Fruit fly (Drosophila melanogaster) whole organism, embryonic: ENCODE measurements around the gene CycC.

ENCODE experiments used
- B-H2 ChIP-seq: fragments of 200-800 bp; sonication (Bioruptor generic); optimal IDR thresholded peaks from 2 replicates; lab custom pipeline; 2018; ENCODE audit warnings: missing biosample characterization, mild to moderate bottlenecking, missing genetic modification characterization
- CG10267 ChIP-seq: fragments of 200-800 bp; sonication (Bioruptor generic); optimal IDR thresholded peaks from 2 replicates; lab custom pipeline; 2018; ENCODE audit warnings: missing biosample characterization, mild to moderate bottlenecking, missing genetic modification characterization, moderate library complexity
- CG11695 ChIP-seq: fragments of 200-800 bp; sonication (Bioruptor generic); IDR thresholded peaks from 3 replicates; pipeline ENCODE4 v1.3.6; 2022; ENCODE audit warnings: missing biosample characterization, missing genetic modification characterization
- CG12219 ChIP-seq: fragments of 200-800 bp; sonication (Bioruptor generic); optimal IDR thresholded peaks from 3 replicates; lab custom pipeline; 2018; ENCODE audit warnings: missing biosample characterization, mild to moderate bottlenecking, missing genetic modification characterization
- CG12744 ChIP-seq: fragments of 200-800 bp; sonication (Bioruptor generic); optimal IDR thresholded peaks from 2 replicates; lab custom pipeline; 2016; ENCODE audit warnings: missing biosample characterization, missing genetic modification characterization
- CG13775 ChIP-seq: fragments of 200-800 bp; sonication (Bioruptor generic); optimal IDR thresholded peaks from 3 replicates; lab custom pipeline; 2017; ENCODE audit warnings: missing biosample characterization, mild to moderate bottlenecking, missing genetic modification characterization
- CG14050 ChIP-seq: fragments of 200-800 bp; sonication (Bioruptor generic); IDR thresholded peaks from 3 replicates; pipeline ENCODE4 v1.3.6; 2022; ENCODE audit warnings: missing biosample characterization, missing genetic modification characterization
- CG16863 ChIP-seq: fragments of 200-800 bp; sonication (Bioruptor generic); optimal IDR thresholded peaks from 3 replicates; lab custom pipeline; 2016; ENCODE audit warnings: missing biosample characterization, missing genetic modification characterization
- CG18011 ChIP-seq: fragments of 200-800 bp; sonication (Bioruptor generic); optimal IDR thresholded peaks from 2 replicates; lab custom pipeline; 2017; ENCODE audit warnings: missing biosample characterization, missing genetic modification characterization, mild to moderate bottlenecking, moderate library complexity, missing genotype
- CG18262 ChIP-seq: fragments of 200-800 bp; optimal IDR thresholded peaks from 3 replicates; lab custom pipeline; 2019; ENCODE audit warnings: missing biosample characterization, mild to moderate bottlenecking, missing genetic modification characterization, moderate library complexity
- CG18476 ChIP-seq: fragments of 200-800 bp; sonication (Bioruptor generic); optimal IDR thresholded peaks from 2 replicates; lab custom pipeline; 2016; ENCODE audit warnings: missing biosample characterization, mild to moderate bottlenecking, missing genetic modification characterization
- CG3281 ChIP-seq: fragments of 200-800 bp; sonication (Bioruptor generic); optimal IDR thresholded peaks from 3 replicates; lab custom pipeline; 2017; ENCODE audit warnings: missing biosample characterization, mild to moderate bottlenecking, missing genetic modification characterization
- CG3838 ChIP-seq: fragments of 200-800 bp; sonication (Bioruptor generic); optimal IDR thresholded peaks from 3 replicates; lab custom pipeline; 2016; ENCODE audit warnings: missing biosample characterization, missing genetic modification characterization
- CG4854 ChIP-seq: fragments of 200-800 bp; sonication (Bioruptor generic); optimal IDR thresholded peaks from 2 replicates; lab custom pipeline; 2016; ENCODE audit warnings: missing biosample characterization, missing genetic modification characterization, inconsistent platforms
- CG6813 ChIP-seq: fragments of 200-800 bp; sonication (Bioruptor generic); optimal IDR thresholded peaks from 2 replicates; lab custom pipeline; 2017; ENCODE audit warnings: missing biosample characterization, missing genetic modification characterization, mild to moderate bottlenecking, moderate library complexity, missing genetic modification reagents
- CG7745 ChIP-seq: fragments of 200-800 bp; sonication (Bioruptor generic); optimal IDR thresholded peaks from 2 replicates; lab custom pipeline; 2018; ENCODE audit warnings: missing biosample characterization, mild to moderate bottlenecking, missing genetic modification characterization, moderate library complexity
- CG9876 ChIP-seq: fragments of 200-800 bp; sonication (Bioruptor generic); optimal IDR thresholded peaks from 2 replicates; lab custom pipeline; 2016; ENCODE audit warnings: missing biosample characterization, missing genetic modification characterization
- Camta ChIP-seq: fragments of 200-800 bp; sonication (Bioruptor generic); optimal IDR thresholded peaks from 2 replicates; lab custom pipeline; 2016; ENCODE audit warnings: missing biosample characterization, missing genetic modification characterization
- E2f2 ChIP-seq: fragments of 200-800 bp; sonication (Bioruptor generic); IDR thresholded peaks from 2 replicates; pipeline ENCODE4 v1.3.6; 2022; ENCODE audit warnings: missing biosample characterization, missing genetic modification characterization
- HLH4C ChIP-seq: fragments of 200-800 bp; sonication (Bioruptor generic); IDR thresholded peaks from 3 replicates; pipeline ENCODE4 v1.3.6; 2022; ENCODE audit warnings: missing biosample characterization, missing genetic modification characterization; ENCODE audit not compliant: partially characterized antibody
- Lpt ChIP-seq: fragments of >200 bp; optimal IDR thresholded peaks from 2 replicates; lab custom pipeline; 2018; ENCODE audit warnings: missing biosample characterization, missing genetic modification characterization
- NC2α ChIP-seq: fragments of 200-800 bp; sonication (Bioruptor generic); optimal IDR thresholded peaks from 2 replicates; lab custom pipeline; 2016; ENCODE audit warnings: missing biosample characterization, missing genetic modification characterization
- Rx ChIP-seq: fragments of 200-800 bp; sonication (Bioruptor generic); IDR thresholded peaks from 2 replicates; pipeline ENCODE4 v1.3.6; 2022; ENCODE audit warnings: missing biosample characterization, missing genetic modification characterization
- Stat92E ChIP-seq, 3 experiments: fragments of >200 bp in 2 of 3; fragments of 200-800 bp in 1 of 3; sonication (Bioruptor generic) in 1 of 3; optimal IDR thresholded peaks; 2 replicates each; lab custom pipeline; 2017 to 2019; ENCODE audit warnings: missing biosample characterization in 3 of 3, missing genetic modification characterization in 3 of 3, mild to moderate bottlenecking in 1 of 3, moderate library complexity in 1 of 3
- Taf1 ChIP-seq: fragments of 200-800 bp; sonication (Bioruptor generic); IDR thresholded peaks from 2 replicates; pipeline ENCODE4 v1.3.6; 2022; ENCODE audit warnings: missing biosample characterization, missing genetic modification characterization
- ac ChIP-seq: fragments of 200-800 bp; sonication (Bioruptor generic); optimal IDR thresholded peaks from 3 replicates; lab custom pipeline; 2017; ENCODE audit warnings: missing biosample characterization, mild to moderate bottlenecking, missing genetic modification characterization
- amos ChIP-seq: fragments of 200-800 bp; sonication (Bioruptor generic); IDR thresholded peaks from 2 replicates; pipeline ENCODE4 v1.3.6; 2022; ENCODE audit warnings: missing biosample characterization, missing genetic modification characterization; ENCODE audit not compliant: partially characterized antibody
- bsh ChIP-seq, 2 experiments: fragments of 200-800 bp; sonication (Bioruptor generic); optimal IDR thresholded peaks; 2 replicates each; lab custom pipeline; 2017 to 2018; ENCODE audit warnings: mild to moderate bottlenecking in 2 of 2, missing biosample characterization in 2 of 2, missing genetic modification characterization in 2 of 2, moderate library complexity in 1 of 2
- btn ChIP-seq: fragments of 200-800 bp; sonication (Bioruptor generic); optimal IDR thresholded peaks from 2 replicates; lab custom pipeline; 2016; ENCODE audit warnings: missing biosample characterization, missing genetic modification characterization
- ci ChIP-seq: fragments of 200-800 bp; sonication (Bioruptor generic); IDR thresholded peaks from 3 replicates; pipeline ENCODE4 v1.3.6; 2022; ENCODE audit warnings: missing biosample characterization, missing genetic modification characterization
- dati ChIP-seq: fragments of 200-800 bp; sonication (Bioruptor generic); IDR thresholded peaks from 2 replicates; pipeline ENCODE4 v1.3.6; 2022; ENCODE audit warnings: missing biosample characterization, missing genetic modification characterization
- ems ChIP-seq: fragments of 200-800 bp; sonication (Bioruptor generic); optimal IDR thresholded peaks from 3 replicates; lab custom pipeline; 2016; ENCODE audit warnings: missing biosample characterization, missing genetic modification characterization
- en ChIP-seq: fragments of 200-800 bp; sonication (Bioruptor generic); optimal IDR thresholded peaks from 2 replicates; lab custom pipeline; 2016; ENCODE audit warnings: missing biosample characterization, missing genetic modification characterization
- exex ChIP-seq: fragments of 200-800 bp; sonication (Bioruptor generic); optimal IDR thresholded peaks from 4 replicates; lab custom pipeline; 2018; ENCODE audit warnings: missing biosample characterization, mild to moderate bottlenecking, missing genetic modification characterization, moderate library complexity
- fd102C ChIP-seq: fragments of 200-800 bp; sonication (Bioruptor generic); optimal IDR thresholded peaks from 2 replicates; lab custom pipeline; 2018; ENCODE audit warnings: missing biosample characterization, mild to moderate bottlenecking, missing genetic modification characterization, moderate library complexity
- gfzf ChIP-seq: fragments of 200-800 bp; sonication (Bioruptor generic); optimal IDR thresholded peaks from 2 replicates; lab custom pipeline; 2016; ENCODE audit warnings: missing biosample characterization, mild to moderate bottlenecking, missing genetic modification characterization, moderate library complexity
- gsb-n ChIP-seq: fragments of 200-800 bp; sonication (Bioruptor generic); optimal IDR thresholded peaks from 3 replicates; lab custom pipeline; 2018; ENCODE audit warnings: missing biosample characterization, mild to moderate bottlenecking, missing genetic modification characterization
- hkb ChIP-seq, 2 experiments: fragments of 200-800 bp in 1 of 2; fragments of >200 bp in 1 of 2; sonication (Bioruptor generic) in 1 of 2; IDR thresholded peaks in 1 of 2; optimal IDR thresholded peaks in 1 of 2; 2 replicates each; pipeline versions ENCODE4 v1.3.6 to Lab custom; 2017 to 2022; ENCODE audit warnings: missing biosample characterization in 1 of 2, missing genetic modification characterization in 1 of 2
- hth ChIP-seq: fragments of >200 bp; optimal IDR thresholded peaks from 2 replicates; lab custom pipeline; 2017; ENCODE audit warnings: inconsistent platforms
- inv ChIP-seq: fragments of 200-800 bp; sonication (Bioruptor generic); IDR thresholded peaks from 2 replicates; pipeline ENCODE4 v1.3.6; 2022; ENCODE audit warnings: missing biosample characterization, missing genetic modification characterization; ENCODE audit not compliant: partially characterized antibody
- mirr ChIP-seq: fragments of 200-800 bp; sonication (Bioruptor generic); optimal IDR thresholded peaks from 3 replicates; lab custom pipeline; 2018; ENCODE audit warnings: missing biosample characterization, mild to moderate bottlenecking, missing genetic modification characterization
- nom ChIP-seq: fragments of 200-800 bp; sonication (Bioruptor generic); optimal IDR thresholded peaks from 2 replicates; lab custom pipeline; 2017; ENCODE audit warnings: missing biosample characterization, missing genetic modification characterization, mild to moderate bottlenecking, moderate library complexity, missing genetic modification reagents
- pho ChIP-seq: fragments of 200-800 bp; sonication (Bioruptor generic); optimal IDR thresholded peaks from 2 replicates; lab custom pipeline; 2016; ENCODE audit warnings: missing biosample characterization, missing genetic modification characterization
- sd ChIP-seq: fragments of 200-800 bp; sonication (Bioruptor generic); optimal IDR thresholded peaks from 3 replicates; lab custom pipeline; 2018; ENCODE audit warnings: missing biosample characterization, mild to moderate bottlenecking, missing genetic modification characterization, moderate library complexity
- slbo ChIP-seq: fragments of 200-800 bp; sonication (Bioruptor generic); IDR thresholded peaks from 2 replicates; pipeline ENCODE4 v1.3.6; 2022; ENCODE audit warnings: missing biosample characterization, missing genetic modification characterization
- sqz ChIP-seq: fragments of 200-800 bp; sonication (Bioruptor generic); optimal IDR thresholded peaks from 3 replicates; lab custom pipeline; 2018; ENCODE audit warnings: missing biosample characterization, mild to moderate bottlenecking, missing genetic modification characterization
- tap ChIP-seq: fragments of 200-800 bp; optimal IDR thresholded peaks from 3 replicates; lab custom pipeline; 2019; ENCODE audit warnings: missing biosample characterization, mild to moderate bottlenecking, missing genetic modification characterization, moderate library complexity
- tup ChIP-seq: fragments of 200-800 bp; sonication (Bioruptor generic); optimal IDR thresholded peaks from 2 replicates; lab custom pipeline; 2016; ENCODE audit warnings: missing biosample characterization, mild to moderate bottlenecking, missing genetic modification characterization, moderate library complexity
- unpg ChIP-seq: fragments of 200-800 bp; sonication (Bioruptor generic); optimal IDR thresholded peaks from 3 replicates; lab custom pipeline; 2018; ENCODE audit warnings: missing biosample characterization, mild to moderate bottlenecking, missing genetic modification characterization, moderate library complexity

Gene CycC

DNA sequence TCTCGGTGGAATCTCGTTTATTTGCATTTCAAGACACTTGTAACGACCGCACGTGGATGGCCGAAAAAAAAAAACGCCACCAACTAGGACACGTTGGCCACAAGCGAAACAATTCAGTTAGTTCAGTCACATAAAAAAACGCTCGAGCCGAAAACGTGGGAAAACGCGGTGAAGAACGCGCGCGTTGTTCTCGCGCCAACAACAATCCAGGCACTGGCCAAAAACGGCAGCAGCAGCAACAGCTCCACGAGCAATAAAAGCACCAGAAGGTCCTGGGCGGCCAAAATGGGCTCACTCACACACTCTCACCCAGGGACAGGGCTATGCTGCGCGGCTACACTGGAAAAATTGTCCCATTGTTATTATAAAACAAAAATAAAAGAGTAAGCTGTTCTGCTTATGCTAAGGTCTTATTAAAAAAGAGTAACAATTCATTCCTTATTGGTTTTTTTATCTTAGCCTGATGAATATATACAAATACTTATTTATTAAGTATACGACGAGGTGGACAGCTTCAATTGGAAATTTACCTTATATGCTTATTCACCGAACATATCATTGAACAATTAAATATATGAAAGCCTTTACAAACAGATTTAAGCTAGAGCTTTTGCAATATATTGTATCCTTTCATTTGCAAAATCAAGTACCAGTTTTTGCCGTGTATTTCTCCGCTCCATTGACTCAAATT lies 14.6 kb downstream of the CycC start, which contains the start of gene btsz (continued):
- TF ChIP-seq CG9876 (GFP tag; lab: Kevin White, UChicago) (no peak), bsh (GFP tag; optimal IDR thresholded peaks at IDR 0.05; lab: Kevin White, UChicago) (no peak), CG12744 (GFP tag; lab: Kevin White, UChicago) (no peak), CG3281 (peak; percentile 68), sqz (GFP tag; lab: Kevin White, UChicago) (no peak), sd (tag; lab: Kevin White, UChicago) (peak; percentile 6), CG4854 (GFP tag; lab: Kevin White, UChicago) (no peak), Taf1 (no peak), CG18011 (GFP tag; lab: Kevin White, UChicago) (no peak), CG12219 (GFP tag; lab: Kevin White, UChicago) (no peak), CG18476 (GFP tag; lab: Kevin White, UChicago) (peak; percentile 23), CG7745 (tag; lab: Kevin White, UChicago) (no peak), gsb-n (tag; lab: Kevin White, UChicago) (no peak), gfzf (GFP tag; lab: Kevin White, UChicago) (no peak), nom (GFP tag; lab: Kevin White, UChicago) (no peak), hth (no peak), inv (GFP tag; lab: Robert Waterston, UW) (no peak), Rx (no peak), CG11695 (GFP tag; lab: Robert Waterston, UW) (0 out of 3 replicates have a peak, but pooled peaks have one; percentile 7), Stat92E (GFP tag; optimal IDR thresholded peaks at IDR 0.05; lab: Kevin White, UChicago) (no peak), ac (GFP tag; lab: Kevin White, UChicago) (no peak), amos (GFP tag; lab: Robert Waterston, UW) (no peak; the same call in 1 of the 2 replicates), en (GFP tag; lab: Kevin White, UChicago) (no peak), unpg (peak; percentile 5), fd102C (GFP tag; lab: Kevin White, UChicago) (no peak), dati (GFP tag; lab: Robert Waterston, UW) (no peak), CG16863 (GFP tag; lab: Kevin White, UChicago) (no peak), B-H2 (peak; percentile 11), ci (GFP tag; lab: Robert Waterston, UW) (no peak), slbo (GFP tag; lab: Robert Waterston, UW) (peak; percentile 40; the same call in 1 of the 2 replicates), hkb (optimal IDR thresholded peaks at IDR 0.05; lab: Kevin White, UChicago) (no peak), hkb (GFP tag; IDR thresholded peaks at IDR 0.05; lab: Robert Waterston, UW) (no peak), CG6813 (GFP tag; lab: Kevin White, UChicago) (no peak), CG13775 (GFP tag; lab: Kevin White, UChicago) (peak; percentile 46), CG10267 (tag; lab: Kevin White, UChicago) (no peak), tup (no peak), CG3838 (GFP tag; lab: Kevin White, UChicago) (no peak), Camta (GFP tag; lab: Kevin White, UChicago) (no peak), Lpt (GFP tag; lab: Kevin White, UChicago) (no peak), btn (GFP tag; lab: Kevin White, UChicago) (no peak), HLH4C (no peak), tap (tag; lab: Kevin White, UChicago) (no peak), E2f2 (no peak), mirr (GFP tag; lab: Kevin White, UChicago) (no peak), CG18262 (tag; lab: Kevin White, UChicago) (no peak), ems (GFP tag; lab: Kevin White, UChicago) (no peak), NC2α (no peak), exex (tag; lab: Kevin White, UChicago) (peak; percentile 15), CG14050 (no peak), pho (no peak)
